Worm (Caenorhabditis elegans): ENCODE measurements around the gene C48B4.12.

Gene C48B4.12

DNA sequence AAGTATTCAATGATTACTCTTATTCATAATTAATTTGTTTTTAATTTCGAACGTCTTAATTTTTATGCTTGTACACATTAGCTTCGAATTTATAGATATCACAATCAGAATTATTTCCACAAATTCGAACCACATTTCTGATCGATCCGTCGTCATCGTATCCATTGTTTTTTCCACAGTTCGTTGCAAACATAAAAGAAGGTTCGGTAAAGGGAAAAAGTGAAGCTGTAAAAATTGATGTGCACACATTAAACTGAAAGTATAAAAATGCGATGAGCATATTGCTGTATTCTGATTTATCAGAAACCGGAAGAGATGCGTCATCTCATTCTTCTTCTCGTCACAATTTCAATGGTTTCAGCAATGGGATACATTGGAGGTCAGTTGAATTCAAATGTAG is at the start of gene C48B4.12:
TSS of gene C48B4.12 (plus strand) at position 301 of the 400 bp plus-strand sequence.
- TF ChIP-seq elt-2 (tag; optimal IDR thresholded peaks at IDR 0.05): no peak
- no peak for TF ChIP-seq R02D3.7 (tag; optimal IDR thresholded peaks at IDR 0.05)
- no peak for TF ChIP-seq lsy-12 (tag; optimal IDR thresholded peaks at IDR 0.05)
- no peak for TF ChIP-seq nhr-43 (tag; optimal IDR thresholded peaks at IDR 0.05; ENCODE audit: poor library complexity, severe bottlenecking)
- no peak for TF ChIP-seq pha-4 (tag; optimal IDR thresholded peaks at IDR 0.05)
- TF ChIP-seq nhr-67 (tag; optimal IDR thresholded peaks at IDR 0.05): no peak
- TF ChIP-seq egl-27 (tag; optimal IDR thresholded peaks at IDR 0.05): no peak

DNA sequence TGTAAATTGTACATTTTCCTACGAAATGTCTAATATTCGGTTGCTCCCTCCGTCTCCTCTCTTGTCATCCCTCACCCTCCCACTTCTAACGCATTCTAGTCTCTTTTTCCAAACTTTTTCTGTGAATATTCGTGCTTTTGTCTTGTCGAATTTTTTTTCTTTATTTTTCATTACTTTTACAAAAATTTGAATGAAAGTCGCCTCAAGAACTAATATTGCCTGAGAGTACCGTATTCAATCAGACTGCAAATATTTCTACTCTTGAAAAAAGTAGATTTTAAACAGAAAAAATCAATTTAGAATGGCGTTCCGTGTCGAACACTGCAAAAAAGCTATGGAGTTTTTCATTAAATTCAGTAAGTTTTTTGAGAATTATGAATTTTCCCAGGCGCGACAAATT is 40.8 kb upstream of the C48B4.12 start, which contains the start of gene ZK1098.11:
TSS of gene ZK1098.11 (plus strand) at position 301 of the 400 bp plus-strand sequence.
- TF ChIP-seq nhr-43 (tag; optimal IDR thresholded peaks at IDR 0.05; ENCODE audit: poor library complexity, severe bottlenecking) (no peak), egl-27 (tag; optimal IDR thresholded peaks at IDR 0.05) (no peak), ceh-28 (tag; optimal IDR thresholded peaks at IDR 0.05) (no peak), unc-62 (GFP tag; optimal IDR thresholded peaks at IDR 0.05) (no peak), R02D3.7 (tag; optimal IDR thresholded peaks at IDR 0.05) (no peak)

DNA sequence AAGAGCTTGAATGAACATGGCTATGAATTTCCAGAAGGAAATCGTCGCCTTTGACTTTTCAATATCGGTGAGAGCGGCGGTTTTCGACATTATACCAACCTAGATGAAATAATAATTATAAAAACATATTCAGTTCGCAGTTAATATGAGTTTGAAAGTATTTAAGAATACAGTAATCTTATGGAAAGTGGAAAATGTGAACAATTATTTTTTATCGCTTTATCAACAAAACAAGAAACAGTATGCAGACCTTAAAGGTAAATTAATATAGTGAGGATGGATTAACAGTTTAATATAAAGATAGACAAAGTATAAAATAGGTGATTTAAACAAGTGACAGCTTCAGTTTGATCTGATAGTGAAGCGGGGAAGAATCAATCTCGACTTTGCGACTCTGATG is 38.7 kb upstream of the C48B4.12 start, which contains the start of gene C48B4.6:
TSS of gene C48B4.6 (minus strand) at position 101 of the 400 bp plus-strand sequence.
- TF ChIP-seq daf-12 (tag; optimal IDR thresholded peaks at IDR 0.05) (no peak), nhr-12 (tag; optimal IDR thresholded peaks at IDR 0.05) (no peak), nhr-77 (tag; optimal IDR thresholded peaks at IDR 0.05) (no peak), mdl-1 (tag; optimal IDR thresholded peaks at IDR 0.05) (no peak), ceh-16 (tag; optimal IDR thresholded peaks at IDR 0.05) (no peak), jun-1 (tag; optimal IDR thresholded peaks at IDR 0.05) (no peak), aly-2 (tag; optimal IDR thresholded peaks at IDR 0.05) (no peak), ceh-28 (tag; optimal IDR thresholded peaks at IDR 0.05) (no peak)

DNA sequence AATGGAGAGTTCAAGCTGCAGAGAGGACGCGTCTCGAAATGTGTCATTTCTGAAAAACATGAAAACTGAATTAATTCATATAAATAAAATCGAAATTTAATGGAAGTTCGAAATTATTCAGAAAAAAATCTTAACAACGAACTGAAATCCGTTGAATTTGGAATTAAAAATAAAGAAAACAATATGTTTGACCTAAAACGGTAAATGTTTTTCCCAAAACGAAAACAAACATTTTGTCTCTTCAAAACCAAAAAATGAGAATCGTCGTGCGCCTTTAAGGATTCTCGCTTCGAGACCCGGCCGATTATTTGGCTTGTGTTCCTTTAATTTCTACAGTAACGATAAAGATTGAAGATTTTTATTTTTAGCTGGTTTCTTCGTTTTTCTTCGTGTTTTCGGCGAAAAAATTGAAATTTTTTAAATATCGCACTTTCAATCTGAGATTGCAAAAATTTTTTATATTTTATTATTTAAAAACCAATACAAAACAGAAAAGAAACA is 37.7 kb upstream of the C48B4.12 start, which contains the start of gene C48B4.7:
TSS of gene C48B4.7 (minus strand) at position 51 of the 501 bp plus-strand sequence.
- TF ChIP-seq zag-1 (tag; optimal IDR thresholded peaks at IDR 0.05): no peak
- no peak for TF ChIP-seq ceh-82 (tag; optimal IDR thresholded peaks at IDR 0.05)
- TF ChIP-seq nhr-25 (tag; optimal IDR thresholded peaks at IDR 0.05): no peak
- TF ChIP-seq nhr-12 (tag; optimal IDR thresholded peaks at IDR 0.05): no peak
- TF ChIP-seq R02D3.7 (tag; optimal IDR thresholded peaks at IDR 0.05): no peak
- no peak for TF ChIP-seq nhr-237 (tag; optimal IDR thresholded peaks at IDR 0.05)
- TF ChIP-seq mdl-1 (tag; optimal IDR thresholded peaks at IDR 0.05): no peak
- no peak for TF ChIP-seq sea-2 (GFP tag; optimal IDR thresholded peaks at IDR 0.05)
- no peak for TF ChIP-seq unc-62 (GFP tag; optimal IDR thresholded peaks at IDR 0.05)
- TF ChIP-seq pqm-1 (tag; optimal IDR thresholded peaks at IDR 0.05): no peak

DNA sequence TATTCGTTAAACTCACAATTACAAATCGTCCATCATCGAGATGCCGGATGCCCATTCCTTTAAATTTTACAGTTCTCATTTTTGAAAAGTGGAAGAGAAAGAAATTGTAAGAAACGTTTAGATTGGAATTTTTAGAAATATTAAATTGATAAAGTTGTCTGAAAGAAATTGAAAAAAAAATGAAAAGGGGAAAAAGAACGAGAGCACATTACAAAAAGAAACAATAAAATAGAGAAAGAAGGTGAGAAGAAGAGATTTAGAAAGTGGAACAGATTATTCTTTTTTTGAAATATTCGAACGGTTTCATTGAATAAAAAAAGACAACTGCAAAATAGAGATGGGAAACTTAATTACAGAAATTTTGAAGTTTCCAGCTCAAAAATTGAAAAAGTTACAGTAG is 36.0 kb upstream of the C48B4.12 start, which contains the start of gene C48B4.8:
TSS of gene C48B4.8 (minus strand) at position 101 of the 400 bp plus-strand sequence.
- no peak for TF ChIP-seq tbx-2 (tag; optimal IDR thresholded peaks at IDR 0.05)
- no peak for TF ChIP-seq pqm-1 (tag; optimal IDR thresholded peaks at IDR 0.05)
- no peak for TF ChIP-seq lin-15B (tag; optimal IDR thresholded peaks at IDR 0.05)
- no peak for TF ChIP-seq ceh-16 (tag; optimal IDR thresholded peaks at IDR 0.05)
- TF ChIP-seq ztf-11 (tag; optimal IDR thresholded peaks at IDR 0.05): no peak
- no peak for TF ChIP-seq snpc-4 (tag; optimal IDR thresholded peaks at IDR 0.05)
- no peak for TF ChIP-seq ztf-4 (tag; optimal IDR thresholded peaks at IDR 0.05)
- no peak for TF ChIP-seq mml-1 (tag; optimal IDR thresholded peaks at IDR 0.05)
- TF ChIP-seq fkh-10 (GFP tag; optimal IDR thresholded peaks at IDR 0.05): no peak

DNA sequence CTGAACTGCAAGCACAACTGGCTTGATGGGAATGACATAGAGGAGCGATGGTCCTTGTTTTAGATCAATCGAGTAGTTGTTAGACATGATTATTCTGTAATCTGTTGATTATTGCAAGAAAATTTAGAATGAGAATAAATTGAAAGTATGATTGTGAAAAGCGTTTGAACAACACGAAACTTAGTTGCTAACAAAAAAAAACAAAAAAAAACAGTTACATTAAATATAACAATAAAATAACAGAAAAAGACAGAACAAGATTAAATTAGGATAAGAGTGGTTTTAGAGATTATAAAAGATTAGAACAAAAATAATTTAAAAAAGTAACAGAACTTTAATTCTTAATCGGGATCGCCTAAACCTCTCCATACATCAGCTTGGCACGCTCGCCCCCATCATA is 33.9 kb upstream of the C48B4.12 start, which contains the start of gene C48B4.9:
TSS of gene C48B4.9 (minus strand) at position 101 of the 400 bp plus-strand sequence.
- TF ChIP-seq mdl-1 (tag; optimal IDR thresholded peaks at IDR 0.05): no peak
- TF ChIP-seq egl-5 (tag; optimal IDR thresholded peaks at IDR 0.05): no peak
- TF ChIP-seq ztf-4 (tag; optimal IDR thresholded peaks at IDR 0.05): no peak
- TF ChIP-seq tbx-2 (tag; optimal IDR thresholded peaks at IDR 0.05): no peak
- TF ChIP-seq nhr-12 (tag; optimal IDR thresholded peaks at IDR 0.05): no peak
- TF ChIP-seq ZK546.5 (tag; optimal IDR thresholded peaks at IDR 0.05): no peak
- TF ChIP-seq zag-1 (tag; optimal IDR thresholded peaks at IDR 0.05): no peak
- TF ChIP-seq hmg-11 (tag; optimal IDR thresholded peaks at IDR 0.05): no peak
- TF ChIP-seq nfya-1 (tag; optimal IDR thresholded peaks at IDR 0.05; ENCODE audit: insufficient read depth): no peak
- TF ChIP-seq mml-1 (tag; optimal IDR thresholded peaks at IDR 0.05): no peak
- TF ChIP-seq pqm-1 (tag; optimal IDR thresholded peaks at IDR 0.05): no peak
- TF ChIP-seq elt-2 (tag; optimal IDR thresholded peaks at IDR 0.05): no peak
- TF ChIP-seq R02D3.7 (tag; optimal IDR thresholded peaks at IDR 0.05): no peak
